Worm (Caenorhabditis elegans): ENCODE results near the gene F36H1.11.

F36H1.11 gene

DNA sequence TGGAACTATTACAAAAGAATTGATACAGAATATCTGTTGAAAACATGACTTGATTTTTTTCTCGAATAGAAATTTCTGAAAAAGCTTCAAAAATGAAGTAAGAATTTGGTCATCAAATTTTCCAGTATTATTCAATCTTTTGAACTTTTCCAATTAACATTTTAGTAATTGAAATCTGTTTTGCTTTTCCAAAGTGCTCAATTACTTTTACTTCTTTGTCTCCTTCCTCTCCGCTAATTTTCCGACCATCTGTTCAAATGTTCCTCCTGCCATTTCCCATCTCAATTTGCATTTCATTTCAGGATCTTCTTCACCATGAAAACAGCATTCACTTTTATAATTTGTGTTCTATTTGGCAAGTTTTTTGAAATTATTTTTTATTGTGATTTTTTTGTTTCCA, at the start of gene F36H1.11:
Gene F36H1.11 (plus strand): TSS at position 301 of the 400 bp plus-strand sequence.
- no peak for TF ChIP-seq tbx-9 (tag; optimal IDR thresholded peaks at IDR 0.05; ENCODE audit: borderline replicate concordance)
- no peak for TF ChIP-seq cebp-2 (GFP tag; IDR thresholded peaks at IDR 0.05)
- no peak for TF ChIP-seq cebp-1 (GFP tag; IDR thresholded peaks at IDR 0.05)
- TF ChIP-seq cebp-1 (tag; optimal IDR thresholded peaks at IDR 0.05) = no peak
- TF ChIP-seq xnd-1 (tag; optimal IDR thresholded peaks at IDR 0.05) = no peak
- TF ChIP-seq mel-28 (tag; optimal IDR thresholded peaks at IDR 0.05; ENCODE audit: borderline replicate concordance) = no peak
- no peak for TF ChIP-seq unc-130 (GFP tag; optimal IDR thresholded peaks at IDR 0.05)
- no peak for TF ChIP-seq athp-1 (tag; optimal IDR thresholded peaks at IDR 0.05)
- TF ChIP-seq let-526 (GFP tag; IDR thresholded peaks at IDR 0.05) = no peak
- no peak for TF ChIP-seq atf-7 (tag; optimal IDR thresholded peaks at IDR 0.05)
- TF ChIP-seq F22D6.2 (tag; optimal IDR thresholded peaks at IDR 0.05) = no peak
- TF ChIP-seq D2030.7 (GFP tag; IDR thresholded peaks at IDR 0.05) = no peak
- no peak for TF ChIP-seq lsy-27 (tag; optimal IDR thresholded peaks at IDR 0.05; ENCODE audit: borderline replicate concordance, insufficient read depth)
- no peak for TF ChIP-seq Y95B8A.8 (GFP tag; IDR thresholded peaks at IDR 0.05)
- no peak for TF ChIP-seq lin-26 (GFP tag; IDR thresholded peaks at IDR 0.05)
- TF ChIP-seq hrde-1 (tag; optimal IDR thresholded peaks at IDR 0.05; ENCODE audit: borderline replicate concordance) = no peak
- no peak for TF ChIP-seq ceh-40 (GFP tag; IDR thresholded peaks at IDR 0.05)
- TF ChIP-seq egl-18 (GFP tag; IDR thresholded peaks at IDR 0.05) = no peak
- TF ChIP-seq mcd-1 (GFP tag; IDR thresholded peaks at IDR 0.05) = no peak
- no peak for TF ChIP-seq lag-1 (GFP tag; IDR thresholded peaks at IDR 0.05)

DNA sequence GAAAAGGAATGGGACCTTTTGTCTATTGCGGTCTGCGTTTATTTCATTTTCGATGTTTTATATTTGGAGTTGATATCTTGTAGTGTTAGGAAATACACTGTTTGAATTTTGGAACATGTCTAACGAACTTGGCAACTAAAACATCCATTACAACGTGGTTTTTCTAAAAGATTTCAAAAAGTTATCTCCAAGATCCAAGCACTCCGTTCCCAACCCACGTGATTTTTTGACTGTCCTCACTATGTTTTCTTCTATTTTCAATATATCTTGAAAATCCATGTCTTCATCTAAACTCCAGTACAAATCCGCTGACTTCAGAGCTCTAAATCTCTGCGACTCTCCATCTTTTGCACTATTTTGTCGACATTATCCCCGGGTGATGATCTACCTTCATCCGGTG, 47.4 kb upstream of the F36H1.11 start, which contains the start of gene F13H10.9:
Gene F13H10.9 (plus strand): TSS at position 301 of the 400 bp plus-strand sequence.
- TF ChIP-seq Y79H2A.3 (GFP tag; conservative IDR thresholded peaks at IDR 0.05) (no peak), nhr-179 (tag; optimal IDR thresholded peaks at IDR 0.05) (no peak), ceh-79 (tag; optimal IDR thresholded peaks at IDR 0.05) (no peak), athp-1 (tag; optimal IDR thresholded peaks at IDR 0.05) (no peak), hlh-12 (tag; optimal IDR thresholded peaks at IDR 0.05) (no peak), sea-2 (GFP tag; IDR thresholded peaks at IDR 0.05) (no peak), C17E4.6 (GFP tag; IDR thresholded peaks at IDR 0.05) (no peak), snpc-1.3 (tag; optimal IDR thresholded peaks at IDR 0.05; ENCODE audit: insufficient read depth) (no peak), ztf-26 (tag; optimal IDR thresholded peaks at IDR 0.05) (no peak), hmg-1.2 (GFP tag; IDR thresholded peaks at IDR 0.05) (no peak), ceh-91 (GFP tag; IDR thresholded peaks at IDR 0.05) (no peak), ets-4 (GFP tag; optimal IDR thresholded peaks at IDR 0.05) (no peak), rpc-1 (optimal IDR thresholded peaks at IDR 0.05) (no peak), rpc-1 (tag; optimal IDR thresholded peaks at IDR 0.05) (no peak), Y95B8A.8 (GFP tag; IDR thresholded peaks at IDR 0.05) (no peak), attf-3 (GFP tag; conservative IDR thresholded peaks at IDR 0.05) (no peak), madf-8 (GFP tag; conservative IDR thresholded peaks at IDR 0.05) (no peak)

DNA sequence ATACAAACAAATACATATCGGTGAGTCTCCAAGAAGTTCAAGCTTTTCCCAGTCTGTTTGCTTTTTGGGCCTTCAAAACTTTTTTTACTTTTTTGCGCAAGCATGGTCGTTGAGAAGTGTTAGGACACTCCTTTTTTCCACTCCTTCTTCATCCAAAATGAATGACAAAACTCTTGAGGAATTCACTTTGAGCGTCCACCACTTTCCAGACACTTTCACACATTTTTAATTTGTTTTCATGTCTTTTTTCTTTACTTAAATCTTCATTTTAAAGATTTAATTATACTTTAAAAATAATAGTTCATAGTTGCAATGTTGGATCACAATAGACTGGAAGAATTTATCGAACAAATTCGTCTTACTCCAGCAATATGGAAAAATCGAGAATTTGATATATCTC, 44.7 kb upstream of the F36H1.11 start, which contains the start of gene F13H10.1:
Gene F13H10.1 (plus strand): TSS at position 301 of the 400 bp plus-strand sequence.
- TF ChIP-seq mes-4 (tag; optimal IDR thresholded peaks at IDR 0.05) (no peak), ztf-6 (GFP tag; IDR thresholded peaks at IDR 0.05) (no peak), chd-7 (tag; optimal IDR thresholded peaks at IDR 0.05) (no peak), Y53G8AR.9 (GFP tag; conservative IDR thresholded peaks at IDR 0.05) (no peak), sea-2 (GFP tag; IDR thresholded peaks at IDR 0.05) (no peak), cebp-1 (GFP tag; IDR thresholded peaks at IDR 0.05) (no peak), cebp-1 (tag; optimal IDR thresholded peaks at IDR 0.05) (no peak), madf-10 (tag; optimal IDR thresholded peaks at IDR 0.05) (no peak), pha-4 (tag; optimal IDR thresholded peaks at IDR 0.05) (no peak), Y53F4B.3 (GFP tag; IDR thresholded peaks at IDR 0.05) (no peak), lag-1 (GFP tag; IDR thresholded peaks at IDR 0.05) (no peak), F57A8.1 (GFP tag; optimal IDR thresholded peaks at IDR 0.05) (no peak), xnd-1 (tag; optimal IDR thresholded peaks at IDR 0.05) (no peak), F33H1.4 (GFP tag; IDR thresholded peaks at IDR 0.05) (no peak), ceh-58 (GFP tag; IDR thresholded peaks at IDR 0.05) (no peak), D2030.7 (GFP tag; IDR thresholded peaks at IDR 0.05) (no peak)

Measured in whole organism, young adult.